Worm (Caenorhabditis elegans): ENCODE measurements around the gene lon-1.

DNA sequence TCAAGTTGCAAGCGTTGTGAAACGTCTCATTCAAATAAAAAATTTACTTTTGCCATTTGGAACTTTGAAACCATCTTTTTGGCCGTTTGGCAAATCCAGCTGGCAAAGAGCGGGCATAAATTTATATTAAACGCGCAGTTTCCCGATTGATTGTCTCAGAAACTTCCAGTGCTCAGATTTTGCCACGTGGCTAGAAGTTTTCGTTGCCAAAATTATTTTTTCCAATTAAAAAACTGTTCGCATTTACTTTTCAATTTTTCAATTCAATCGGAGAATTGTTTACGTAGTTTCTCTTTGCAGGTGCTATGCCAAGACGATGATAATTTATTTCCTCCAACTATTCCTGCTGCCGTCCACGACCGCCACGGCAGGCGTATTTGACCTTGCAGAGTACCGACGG lies 21.0 kb upstream of the lon-1 start, which contains the start of gene F48E8.4:
- no peak for TF ChIP-seq ztf-29 (GFP tag; IDR thresholded peaks at IDR 0.05)
- TF ChIP-seq med-1 (GFP tag; optimal IDR thresholded peaks at IDR 0.05; ENCODE audit: insufficient read depth): no peak

All from whole organism, midembryonic.